Worm (Caenorhabditis elegans): ENCODE measurements around the gene C25F9.5.

Gene C25F9.5

ce11 chrV:19417836-19418235, 7.2 kb upstream of the C25F9.5 start, which contains the start of gene C25F9.15:
Gene C25F9.15, plus strand, starts transcription at chrV:19418136.
- TF ChIP-seq unc-62 (GFP tag; optimal IDR thresholded peaks at IDR 0.05): no peak

ce11 chrV:19416475-19416874, 5.8 kb upstream of the C25F9.5 start, which contains the start of the genes C25F9.4 and C25F9.9:
Gene C25F9.4, minus strand, starts transcription at chrV:19416575.
Gene C25F9.9, plus strand, starts transcription at chrV:19416611.
- TF ChIP-seq unc-62 (GFP tag; optimal IDR thresholded peaks at IDR 0.05): no peak

- TF ChIP-seq unc-62 (GFP tag; optimal IDR thresholded peaks at IDR 0.05): no peak
Measured at ce11 chrV:19405276-19405815, 5.3 kb downstream of the C25F9.5 start, which contains the start of the genes C25F9.6 and C25F9.10. Gene C25F9.6, minus strand, starts transcription at chrV:19405326. Gene C25F9.10, plus strand, starts transcription at chrV:19405729.

- TF ChIP-seq unc-62 (GFP tag; optimal IDR thresholded peaks at IDR 0.05): no peak
Measured at ce11 chrV:19403619-19404018, 7.0 kb downstream of the C25F9.5 start.

- no peak for TF ChIP-seq unc-62 (GFP tag; optimal IDR thresholded peaks at IDR 0.05)
Measured at ce11 chrV:19402855-19403254, 7.8 kb downstream of the C25F9.5 start, which contains the start of gene C25F9.12. Gene C25F9.12, minus strand, starts transcription at chrV:19402955.

- no peak for TF ChIP-seq unc-62 (GFP tag; optimal IDR thresholded peaks at IDR 0.05)
Measured at ce11 chrV:19401429-19401828, 9.2 kb downstream of the C25F9.5 start.

ce11 chrV:19400619-19401018, 10.0 kb downstream of the C25F9.5 start, which contains the start of gene srw-86:
Gene srw-86, minus strand, starts transcription at chrV:19400719.
- no peak for TF ChIP-seq unc-62 (GFP tag; optimal IDR thresholded peaks at IDR 0.05)

ce11 chrV:19398882-19399281, 11.8 kb downstream of the C25F9.5 start, which contains the start of gene C25F9.13:
Gene C25F9.13, minus strand, starts transcription at chrV:19398982.
- no peak for TF ChIP-seq unc-62 (GFP tag; optimal IDR thresholded peaks at IDR 0.05)

- TF ChIP-seq unc-62 (GFP tag; optimal IDR thresholded peaks at IDR 0.05): no peak
Measured at ce11 chrV:19398396-19398795, 12.3 kb downstream of the C25F9.5 start.

ce11 chrV:19396576-19397313, 13.9 kb downstream of the C25F9.5 start:
- TF ChIP-seq unc-62 (GFP tag; optimal IDR thresholded peaks at IDR 0.05): no peak

- no peak for TF ChIP-seq unc-62 (GFP tag; optimal IDR thresholded peaks at IDR 0.05)
Measured at ce11 chrV:19394750-19395149, 15.9 kb downstream of the C25F9.5 start, which contains the start of gene C25F9.8. Gene C25F9.8, plus strand, starts transcription at chrV:19395050.

- TF ChIP-seq unc-62 (GFP tag; optimal IDR thresholded peaks at IDR 0.05): no peak
Measured at ce11 chrV:19391242-19391641, 19.4 kb downstream of the C25F9.5 start.

ce11 chrV:19390029-19390428, 20.6 kb downstream of the C25F9.5 start, which contains the start of gene slcr-46.2:
Gene slcr-46.2, minus strand, starts transcription at chrV:19390129.
- no peak for TF ChIP-seq unc-62 (GFP tag; optimal IDR thresholded peaks at IDR 0.05)

ce11 chrV:19380968-19381367, 29.7 kb downstream of the C25F9.5 start, which contains the start of gene srw-84:
Gene srw-84, plus strand, starts transcription at chrV:19381268.
- no peak for TF ChIP-seq unc-62 (GFP tag; optimal IDR thresholded peaks at IDR 0.05)

- TF ChIP-seq unc-62 (GFP tag; optimal IDR thresholded peaks at IDR 0.05): no peak
Measured at ce11 chrV:19377014-19377494, 33.6 kb downstream of the C25F9.5 start, which contains the start of gene nceh-1. Gene nceh-1, plus strand, starts transcription at chrV:19377444.

ce11 chrV:19371777-19372176, 38.9 kb downstream of the C25F9.5 start:
- no peak for TF ChIP-seq unc-62 (GFP tag; optimal IDR thresholded peaks at IDR 0.05)
